Worm (Caenorhabditis elegans) whole organism, midembryonic: ENCODE results near the gene F23D12.1.

Source experiments
- cog-1 ChIP-seq: sonication (generic microtip); optimal IDR thresholded peaks from 2 replicates; lab custom pipeline; 2016; ENCODE audit warnings: missing genetic modification characterization, missing compliant biosample characterization
- klf-2 ChIP-seq: fragments of 200-800 bp; sonication (Bioruptor generic); conservative IDR thresholded peaks from 2 replicates; pipeline ENCODE4 v1.3.6; 2022; ENCODE audit warnings: missing genetic modification reagents, missing genetic modification characterization, missing compliant biosample characterization
- ztf-23 ChIP-seq: fragments of 200-800 bp; sonication (Bioruptor generic); IDR thresholded peaks from 2 replicates; pipeline ENCODE4 v1.3.6; 2022; ENCODE audit warnings: missing genetic modification reagents, missing genetic modification characterization, missing compliant biosample characterization
- ztf-29 ChIP-seq: fragments of 200-800 bp; sonication (Bioruptor generic); IDR thresholded peaks from 2 replicates; pipeline ENCODE4 v1.3.6; 2022; ENCODE audit warnings: missing genetic modification reagents, missing genetic modification characterization, missing compliant biosample characterization

DNA sequence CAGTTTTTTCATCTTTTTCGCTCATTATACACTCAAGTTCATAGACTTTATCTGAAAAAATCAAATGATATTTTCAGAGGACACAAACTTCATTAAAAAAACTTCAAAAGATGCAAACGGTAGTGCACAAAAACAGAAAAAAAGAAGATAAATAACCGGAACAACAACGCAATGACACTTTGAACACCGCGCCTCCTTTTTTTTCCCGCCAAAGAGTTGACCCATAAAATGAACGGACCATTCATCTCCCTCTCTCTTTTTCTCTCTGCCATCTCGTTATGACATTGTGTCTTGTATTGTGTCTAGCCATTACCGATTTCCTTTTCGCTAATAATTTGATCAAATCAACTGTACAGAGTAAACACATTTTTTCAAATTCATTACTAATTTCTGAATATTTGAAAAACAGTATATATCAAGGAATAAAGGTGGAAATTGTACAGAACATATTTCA is 6.4 kb downstream of the F23D12.1 start, which contains the start of gene F23D12.2:
- TF ChIP-seq klf-2 (GFP tag; lab: Robert Waterston, UW) (no peak), ztf-23 (GFP tag; lab: Robert Waterston, UW) (no peak), cog-1 (tag; lab: Kevin White, UChicago) (no peak), ztf-29 (no peak)
